Worm (Caenorhabditis elegans) whole organism, L4 larva: ENCODE results near the gene nhr-183.

ENCODE experiments used
- F10B5.3 ChIP-seq: sonication (generic microtip); optimal IDR thresholded peaks from 2 replicates; lab custom pipeline; 2016; ENCODE audit warnings: mild to moderate bottlenecking, missing genetic modification characterization, missing compliant biosample characterization
- F49E8.2 ChIP-seq: sonication (generic microtip); optimal IDR thresholded peaks from 2 replicates; lab custom pipeline; 2016; ENCODE audit warnings: missing compliant biosample characterization, mild to moderate bottlenecking, missing genetic modification characterization, borderline replicate concordance
- Y5F2A.4 ChIP-seq: fragments of 200-800 bp; sonication (Bioruptor generic); optimal IDR thresholded peaks from 2 replicates; lab custom pipeline; 2018; ENCODE audit warnings: mild to moderate bottlenecking, missing genetic modification characterization, missing compliant biosample characterization
- ZK337.2 ChIP-seq: fragments of 200-800 bp; sonication (Bioruptor generic); IDR thresholded peaks from 2 replicates; pipeline ENCODE4 v1.3.6; 2022; ENCODE audit warnings: missing genetic modification reagents, missing genetic modification characterization, missing compliant biosample characterization
- ceh-28 ChIP-seq: fragments of 150-350 bp; optimal IDR thresholded peaks from 2 replicates; lab custom pipeline; 2014; ENCODE audit warnings: missing biosample characterization, missing genetic modification reagents, missing genetic modification characterization
- dve-1 ChIP-seq: sonication (generic microtip); optimal IDR thresholded peaks from 2 replicates; lab custom pipeline; 2017; ENCODE audit warnings: antibody characterized with exemption, mild to moderate bottlenecking, missing genetic modification characterization, missing compliant biosample characterization; ENCODE audit not compliant: insufficient read depth
- hif-1 ChIP-seq, 2 experiments: sonication (generic microtip); optimal IDR thresholded peaks; 2 replicates each; lab custom pipeline; 2016 to 2017; ENCODE audit warnings: missing compliant biosample characterization in 2 of 2, missing genetic modification characterization in 2 of 2, missing genetic modification reagents in 2 of 2, missing genotype in 2 of 2, mild to moderate bottlenecking in 1 of 2
- lin-39 ChIP-seq: fragments of 150-350 bp; optimal IDR thresholded peaks from 2 replicates; lab custom pipeline; 2014; ENCODE audit warnings: missing biosample characterization, missing genetic modification reagents, missing genetic modification characterization
- nhr-111 ChIP-seq: fragments of 200-800 bp; sonication (Bioruptor generic); optimal IDR thresholded peaks from 2 replicates; lab custom pipeline; 2018; ENCODE audit warnings: mild to moderate bottlenecking, missing genetic modification characterization, missing compliant biosample characterization
- nhr-77 ChIP-seq: fragments of 150-350 bp; optimal IDR thresholded peaks from 2 replicates; lab custom pipeline; 2014; ENCODE audit warnings: missing biosample characterization, missing genetic modification characterization

- TF ChIP-seq Y5F2A.4 (no peak), dve-1 (no peak), ceh-28 (tag; lab: Kevin White, UChicago) (no peak), lin-39 (tag; lab: Kevin White, UChicago) (no peak), nhr-111 (no peak), F10B5.3 (no peak), nhr-77 (tag; lab: Kevin White, UChicago) (no peak), ZK337.2 (GFP tag; lab: Robert Waterston, UW) (no peak), F49E8.2 (no peak), hif-1 (tag; optimal IDR thresholded peaks at IDR 0.05; lab: Kevin White, UChicago) (no peak)
Observed at ce11 chrV:2278543-2278942, 14.1 kb upstream of the nhr-183 start, which contains the start of gene fbxa-137.
